Fruit fly (Drosophila melanogaster) whole organism, adult: ENCODE results near the gene Nmd3.
A peak's percentile ranks its signal among the peaks of the same experiment; 100 is the strongest.

Source experiments
- CG11617 ChIP-seq: fragments of 200-800 bp; sonication (Bioruptor generic); optimal IDR thresholded peaks from 2 replicates; lab custom pipeline; 2017; ENCODE audit warnings: mild to moderate bottlenecking, missing biosample characterization, missing genetic modification reagents, missing genetic modification characterization
- CG12768 ChIP-seq: fragments of 200-800 bp; sonication (Bioruptor generic); optimal IDR thresholded peaks from 2 replicates; lab custom pipeline; 2017; ENCODE audit warnings: missing biosample characterization, missing genetic modification characterization, mild to moderate bottlenecking, moderate library complexity, missing genetic modification reagents
- CG14711 ChIP-seq: fragments of 200-800 bp; sonication (Bioruptor generic); optimal IDR thresholded peaks from 2 replicates; lab custom pipeline; 2018; ENCODE audit warnings: missing biosample characterization, mild to moderate bottlenecking, missing genetic modification characterization, moderate library complexity
- CG7045 ChIP-seq: fragments of 200-800 bp; sonication (Bioruptor generic); optimal IDR thresholded peaks from 2 replicates; lab custom pipeline; 2017; ENCODE audit warnings: missing biosample characterization, mild to moderate bottlenecking, missing genetic modification characterization
- Hr96 ChIP-seq: fragments of 200-800 bp; sonication (Bioruptor generic); optimal IDR thresholded peaks from 2 replicates; lab custom pipeline; 2016; ENCODE audit warnings: missing biosample characterization, missing genetic modification characterization
- tj ChIP-seq: fragments of 200-800 bp; sonication (Bioruptor generic); optimal IDR thresholded peaks from 3 replicates; lab custom pipeline; 2017; ENCODE audit warnings: missing biosample characterization, mild to moderate bottlenecking, missing genetic modification characterization, moderate library complexity

- TF ChIP-seq CG12768 (GFP tag; lab: Kevin White, UChicago) (no peak), CG7045 (GFP tag; lab: Kevin White, UChicago) (no peak), CG11617 (GFP tag; lab: Kevin White, UChicago) (no peak), CG14711 (tag; lab: Kevin White, UChicago) (no peak), tj (peak; percentile 86), Hr96 (no peak)
Measured at dm6 chrX:2157929-2158610, 26.4 kb downstream of the Nmd3 start.
